Worm (Caenorhabditis elegans) whole organism, young adult: ENCODE data around the gene clec-246.

Source experiments
- D2030.7 ChIP-seq: fragments of 200-800 bp; sonication (Bioruptor generic); IDR thresholded peaks from 2 replicates; pipeline ENCODE4 v1.3.6; 2022; ENCODE audit warnings: missing genetic modification reagents, missing genetic modification characterization, missing compliant biosample characterization
- F57A8.1 ChIP-seq: fragments of 200-800 bp; sonication (Bioruptor generic); optimal IDR thresholded peaks from 2 replicates; lab custom pipeline; 2018; ENCODE audit warnings: mild to moderate bottlenecking, missing genetic modification characterization, moderate library complexity, missing compliant biosample characterization
- hrde-1 ChIP-seq: sonication (generic microtip); optimal IDR thresholded peaks from 2 replicates; lab custom pipeline; 2016; ENCODE audit warnings: missing genetic modification characterization, mild to moderate bottlenecking, missing compliant biosample characterization, moderate library complexity, missing genotype, missing genetic modification reagents, borderline replicate concordance
- nhr-120 ChIP-seq: fragments of 200-800 bp; sonication (Bioruptor generic); IDR thresholded peaks from 2 replicates; pipeline ENCODE4 v1.3.6; 2022; ENCODE audit warnings: missing genetic modification characterization, missing compliant biosample characterization
- pha-4 ChIP-seq: fragments of 150-350 bp; sonication (generic microtip); optimal IDR thresholded peaks from 2 replicates; lab custom pipeline; 2014; ENCODE audit warnings: missing biosample characterization, missing genetic modification reagents, missing genetic modification characterization
- rpc-1 ChIP-seq, 2 experiments: fragments of 150-350 bp in 1 of 2; sonication (generic microtip) in 1 of 2; optimal IDR thresholded peaks; 2 replicates each; lab custom pipeline; 2014 to 2018; ENCODE audit warnings: missing biosample characterization in 1 of 2, missing genetic modification characterization in 1 of 2, missing genetic modification reagents in 1 of 2, missing genotype in 1 of 2
- sea-2 ChIP-seq: fragments of 200-800 bp; sonication (Bioruptor generic); IDR thresholded peaks from 2 replicates; pipeline ENCODE4 v1.3.6; 2022; ENCODE audit warnings: missing genetic modification characterization, missing compliant biosample characterization
- unc-130 ChIP-seq: sonication (generic microtip); optimal IDR thresholded peaks from 2 replicates; lab custom pipeline; 2016; ENCODE audit warnings: missing genetic modification reagents, missing genetic modification characterization, missing compliant biosample characterization
- unc-62 ChIP-seq: fragments of 150-350 bp; optimal IDR thresholded peaks from 2 replicates; lab custom pipeline; 2014; ENCODE audit warnings: missing biosample characterization, missing genetic modification reagents, missing genetic modification characterization

ce11 chrV:18191128-18191527 is 1.8 kb downstream of the clec-246 start, which contains the start of gene clec-42:
- TF ChIP-seq nhr-120 (GFP tag; lab: Robert Waterston, UW), result no peak
- no peak for TF ChIP-seq hrde-1 (tag; lab: Kevin White, UChicago)
- no peak for TF ChIP-seq F57A8.1 (GFP tag; lab: Kevin White, UChicago)
- no peak for TF ChIP-seq D2030.7
- no peak for TF ChIP-seq unc-130
- no peak for TF ChIP-seq sea-2 (GFP tag; lab: Robert Waterston, UW)
- TF ChIP-seq unc-62 (GFP tag; lab: Kevin White, UChicago), result no peak
- TF ChIP-seq rpc-1 (optimal IDR thresholded peaks at IDR 0.05; lab: Kevin White, UChicago), result no peak
- no peak for TF ChIP-seq rpc-1 (tag; optimal IDR thresholded peaks at IDR 0.05; lab: Kevin White, UChicago)
- no peak for TF ChIP-seq pha-4 (tag; lab: Kevin White, UChicago)
